Worm (Caenorhabditis elegans): ENCODE measurements around the gene str-178.

Gene str-178

DNA sequence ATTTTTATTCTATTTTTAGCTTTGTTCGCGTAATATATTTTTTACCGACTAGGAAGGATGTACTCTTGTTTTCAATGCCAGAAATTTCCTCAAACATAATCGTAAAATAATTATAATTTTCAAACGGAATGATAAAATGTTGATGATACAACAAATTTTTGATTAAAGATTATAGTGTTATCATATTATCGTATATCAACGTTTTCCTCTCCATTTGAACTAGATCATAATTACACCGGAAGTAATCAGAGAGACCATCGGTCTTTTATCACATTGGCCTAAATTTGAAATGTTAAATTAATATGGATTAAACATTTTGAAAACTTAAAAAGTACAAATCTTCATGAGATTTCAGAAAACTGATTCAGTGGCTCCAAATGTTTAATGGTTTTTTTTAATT lies 16.4 kb upstream of the str-178 start:
- no peak for TF ChIP-seq unc-62 (GFP tag; optimal IDR thresholded peaks at IDR 0.05)

DNA sequence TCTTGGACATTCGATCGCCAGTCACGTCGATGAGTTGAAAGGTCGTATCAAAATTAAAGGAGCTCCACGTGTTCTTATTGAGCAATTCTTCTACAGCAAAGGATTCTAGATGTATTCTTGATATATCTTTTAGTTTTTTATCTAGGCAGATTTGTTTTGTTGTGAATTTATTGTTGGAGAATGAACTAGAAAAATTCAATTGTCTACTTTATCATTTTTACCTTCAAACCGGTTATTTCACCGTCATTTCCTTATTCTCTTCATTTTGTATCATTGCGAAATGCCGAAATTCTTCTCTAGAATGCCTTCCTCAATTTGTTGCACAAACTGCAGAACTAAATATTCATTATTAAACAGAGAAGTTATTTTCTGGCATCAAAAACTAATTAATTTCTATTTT lies 12.9 kb upstream of the str-178 start, which contains the start of gene R11D1.10:
R11D1.10 (plus strand) TSS at position 301 of the 400 bp plus-strand sequence.
- TF ChIP-seq unc-62 (GFP tag; optimal IDR thresholded peaks at IDR 0.05), result no peak

DNA sequence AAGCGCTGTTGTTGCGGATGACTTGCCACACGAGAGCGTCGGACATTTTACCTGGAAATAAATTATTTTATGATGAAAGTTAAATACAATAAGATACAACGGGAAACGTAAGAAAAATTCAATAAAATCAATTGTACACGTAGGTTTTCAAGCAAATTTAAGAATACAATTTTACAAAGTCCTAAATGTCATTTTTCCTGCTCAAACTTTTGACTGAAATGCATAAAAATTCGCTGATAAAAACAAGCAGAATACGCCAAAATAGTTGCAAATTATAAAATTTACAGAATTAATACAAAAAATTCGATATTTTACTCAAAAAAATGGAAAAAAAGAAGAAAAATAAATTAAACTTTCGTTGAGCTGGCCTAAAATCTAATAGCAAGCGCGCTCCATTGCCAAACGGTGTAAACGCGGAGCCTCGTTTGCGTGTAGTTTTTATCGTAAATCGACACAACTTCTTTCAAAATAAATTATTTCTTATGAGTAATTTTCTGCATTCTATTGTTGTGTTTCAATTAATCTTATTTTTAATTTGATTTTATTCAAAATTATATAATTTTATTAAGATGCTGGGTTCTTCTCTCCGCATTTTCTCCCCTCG lies 11.8 kb upstream of the str-178 start, which contains the start of the genes rpl-28 and mrpl-49:
rpl-28 (minus strand) TSS at position 51 of the 604 bp plus-strand sequence.
mrpl-49 (plus strand) TSS at position 570 of the 604 bp plus-strand sequence.
- no peak for TF ChIP-seq unc-62 (GFP tag; optimal IDR thresholded peaks at IDR 0.05)

DNA sequence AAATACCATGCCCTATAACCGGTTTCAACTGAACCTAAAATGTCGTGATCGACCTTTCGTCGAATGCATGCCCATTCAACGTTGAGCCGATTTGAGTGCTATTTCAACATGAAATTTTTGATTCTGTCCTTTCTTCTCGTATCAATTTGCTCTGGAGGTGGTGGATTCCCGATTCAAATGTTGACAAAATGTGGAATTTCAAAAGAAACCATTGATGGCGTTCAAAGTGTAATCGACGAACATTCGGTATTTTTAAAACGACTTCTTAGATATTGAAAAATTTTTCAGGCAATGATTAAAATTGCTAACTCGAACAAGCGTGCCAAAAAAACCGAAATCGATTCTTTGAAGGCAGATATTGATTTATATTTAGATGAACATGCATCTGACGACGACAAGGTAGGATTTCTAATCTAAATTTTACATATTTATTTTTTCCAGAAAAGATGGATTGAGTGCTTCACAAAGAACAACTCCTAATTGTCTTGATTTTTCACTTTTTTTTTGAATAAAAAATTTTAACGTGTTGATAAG lies 10.8 kb upstream of the str-178 start, which contains the start of gene R11D1.13:
R11D1.13 (plus strand) TSS at position 51 of the 534 bp plus-strand sequence.
- TF ChIP-seq unc-62 (GFP tag; optimal IDR thresholded peaks at IDR 0.05), result no peak

DNA sequence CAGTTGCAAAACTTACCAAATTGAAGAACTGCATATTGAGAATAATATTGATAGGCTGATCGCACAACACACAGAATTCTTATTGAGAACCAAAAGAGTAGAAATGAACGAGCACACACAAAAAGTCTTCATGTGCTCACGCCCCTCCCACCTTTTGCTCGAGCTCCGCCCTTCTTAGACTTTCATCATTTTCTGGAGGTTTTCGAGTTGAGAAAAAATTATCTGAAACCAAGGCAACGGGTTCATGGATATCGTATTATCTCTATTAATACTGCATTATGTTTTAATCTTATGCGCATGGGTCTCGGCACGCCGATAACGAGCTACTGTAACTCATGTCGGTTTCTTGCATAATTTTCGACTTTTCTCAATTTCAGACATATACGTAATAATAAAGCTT lies 9.5 kb upstream of the str-178 start, which contains the start of gene R11D1.12:
R11D1.12 (minus strand) TSS at position 101 of the 400 bp plus-strand sequence.
- TF ChIP-seq unc-62 (GFP tag; optimal IDR thresholded peaks at IDR 0.05), result no peak

DNA sequence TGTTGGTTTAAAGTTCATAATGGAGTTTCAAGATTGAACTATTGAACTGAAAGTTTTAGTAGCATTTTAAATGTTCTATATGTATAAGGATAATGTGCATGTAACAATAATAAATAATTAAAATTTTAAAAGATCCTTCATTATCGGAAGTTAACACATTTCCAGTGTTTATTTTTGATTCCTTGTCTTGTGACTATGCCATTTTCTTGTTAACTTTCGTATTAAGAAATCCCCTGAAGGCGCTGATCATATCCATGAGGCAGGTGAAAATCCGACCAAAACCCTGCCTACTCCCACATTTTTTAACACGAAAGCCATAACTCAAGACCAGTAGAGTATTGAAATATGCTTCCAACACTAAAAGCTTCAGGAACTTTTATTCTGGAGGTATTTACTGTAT lies 3.4 kb upstream of the str-178 start, which contains the start of gene R11D1.7:
R11D1.7 (plus strand) TSS at position 301 of the 400 bp plus-strand sequence.
- TF ChIP-seq unc-62 (GFP tag; optimal IDR thresholded peaks at IDR 0.05), result no peak

DNA sequence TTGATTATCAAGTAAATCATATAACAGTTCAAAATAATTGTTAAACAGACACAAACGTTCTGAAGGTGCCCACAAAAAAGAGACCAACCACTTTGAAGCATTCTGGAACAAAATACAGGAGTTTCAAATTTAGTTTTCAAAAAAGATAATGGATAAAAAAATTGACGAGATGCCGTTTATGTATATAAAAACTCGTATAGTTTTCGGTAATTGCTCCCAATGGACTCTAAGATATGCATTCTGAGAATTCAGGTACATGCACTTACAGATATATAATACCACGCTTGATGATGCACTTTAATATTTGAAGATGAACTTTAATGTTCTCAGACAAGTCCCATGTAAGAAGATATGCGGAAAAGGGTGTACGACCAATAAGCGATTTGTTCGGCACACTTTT lies 2.3 kb upstream of the str-178 start, which contains the start of gene str-181:
str-181 (minus strand) TSS at position 101 of the 400 bp plus-strand sequence.
- no peak for TF ChIP-seq unc-62 (GFP tag; optimal IDR thresholded peaks at IDR 0.05)

DNA sequence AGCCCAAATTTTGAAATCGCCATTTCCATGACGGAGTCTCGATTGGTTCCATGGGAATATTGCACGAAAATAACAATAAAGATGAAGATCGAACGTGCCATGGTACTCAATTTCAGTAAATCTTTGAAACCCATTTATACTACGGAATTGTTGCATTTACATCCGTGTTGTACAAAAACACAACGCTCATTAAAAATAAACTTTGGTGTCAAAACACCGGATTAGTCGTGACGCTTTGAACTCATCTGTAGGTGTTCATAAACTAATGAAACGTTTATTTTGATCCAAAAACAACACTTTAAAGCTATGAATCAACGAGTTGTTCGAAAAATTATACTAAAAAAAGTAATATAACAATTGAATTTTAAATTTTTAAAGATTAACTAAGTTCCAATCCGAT lies 2.2 kb downstream of the str-178 start, which contains the start of gene R11D1.4:
R11D1.4 (minus strand) TSS at position 101 of the 400 bp plus-strand sequence.
- no peak for TF ChIP-seq unc-62 (GFP tag; optimal IDR thresholded peaks at IDR 0.05)

DNA sequence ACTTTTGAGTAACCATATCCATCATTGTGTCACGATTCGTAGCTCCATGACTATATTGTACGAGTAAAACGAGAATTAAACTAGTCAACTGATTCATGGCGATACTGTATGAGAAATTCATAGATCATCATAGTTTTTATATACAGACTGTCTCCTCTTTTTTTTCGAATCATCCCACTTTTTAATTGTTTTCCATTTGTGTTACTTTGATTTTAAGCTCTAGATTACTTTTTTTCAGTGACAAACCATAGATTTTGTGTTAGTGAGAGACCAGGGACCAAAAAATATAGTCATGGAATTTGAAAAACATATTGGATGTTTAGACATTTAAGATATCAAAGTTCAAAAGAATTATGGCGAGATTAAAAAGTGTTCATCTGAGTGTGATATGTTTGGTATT lies 4.3 kb downstream of the str-178 start, which contains the start of gene R11D1.3:
R11D1.3 (minus strand) TSS at position 101 of the 400 bp plus-strand sequence.
- TF ChIP-seq unc-62 (GFP tag; optimal IDR thresholded peaks at IDR 0.05), result no peak

DNA sequence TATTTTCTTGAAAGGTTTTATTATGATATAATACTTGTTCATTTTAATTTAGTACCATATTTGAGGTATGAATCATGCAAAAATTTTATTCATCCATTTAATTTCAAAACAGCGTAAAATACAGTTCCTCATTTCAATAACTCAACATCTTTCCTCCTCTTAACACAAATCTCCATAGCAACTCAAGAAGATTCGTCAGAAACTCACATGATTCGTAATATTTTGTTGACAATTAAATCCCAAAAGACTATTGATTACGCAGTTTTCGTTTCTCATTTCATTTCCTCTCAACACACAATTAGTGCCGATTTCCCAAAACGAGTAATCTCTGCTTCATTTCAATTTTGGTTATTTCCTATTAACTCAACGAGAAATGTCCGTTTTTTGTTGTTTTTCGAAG lies 8.0 kb downstream of the str-178 start, which contains the start of gene R11D1.2:
R11D1.2 (plus strand) TSS at position 301 of the 400 bp plus-strand sequence.
- no peak for TF ChIP-seq unc-62 (GFP tag; optimal IDR thresholded peaks at IDR 0.05)

DNA sequence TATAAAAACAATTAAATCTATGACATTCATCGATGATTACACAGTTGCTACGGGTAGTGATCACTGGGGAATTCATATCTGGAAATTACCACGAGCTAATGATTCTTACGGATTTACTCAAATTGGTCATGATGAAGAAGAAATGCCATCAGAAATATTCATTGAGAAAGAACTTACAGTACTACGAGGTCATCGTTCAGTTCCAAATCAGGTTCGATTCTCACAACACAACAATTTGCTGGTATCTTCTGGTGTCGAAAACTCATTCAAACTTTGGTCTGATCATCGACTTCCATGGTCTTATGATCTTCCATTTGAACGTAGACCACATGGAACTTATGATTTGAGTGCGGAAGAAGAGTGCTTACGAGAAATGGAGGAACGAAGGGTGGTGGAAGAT lies 9.8 kb downstream of the str-178 start:
- TF ChIP-seq unc-62 (GFP tag; optimal IDR thresholded peaks at IDR 0.05), result no peak

DNA sequence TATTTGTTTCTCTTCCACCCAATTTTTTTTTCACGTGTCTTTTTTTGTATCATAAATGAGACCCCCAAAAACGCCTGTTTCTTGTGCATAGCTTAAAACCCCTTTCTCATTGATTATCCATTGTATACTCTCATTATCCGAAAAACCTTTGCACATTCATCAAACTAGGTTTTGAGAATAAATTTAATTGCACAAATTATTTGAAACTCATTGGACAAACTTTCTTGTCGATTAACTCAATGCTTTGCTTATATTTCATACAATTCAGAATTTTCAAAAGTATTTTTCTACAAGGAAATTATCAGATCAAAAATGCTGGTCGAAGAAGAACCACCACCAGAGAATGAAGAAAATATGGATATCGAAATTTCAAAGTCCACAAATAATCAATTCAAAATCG lies 12.3 kb downstream of the str-178 start, which contains the start of gene R11D1.1:
R11D1.1 (plus strand) TSS at position 301 of the 400 bp plus-strand sequence.
- no peak for TF ChIP-seq unc-62 (GFP tag; optimal IDR thresholded peaks at IDR 0.05)

DNA sequence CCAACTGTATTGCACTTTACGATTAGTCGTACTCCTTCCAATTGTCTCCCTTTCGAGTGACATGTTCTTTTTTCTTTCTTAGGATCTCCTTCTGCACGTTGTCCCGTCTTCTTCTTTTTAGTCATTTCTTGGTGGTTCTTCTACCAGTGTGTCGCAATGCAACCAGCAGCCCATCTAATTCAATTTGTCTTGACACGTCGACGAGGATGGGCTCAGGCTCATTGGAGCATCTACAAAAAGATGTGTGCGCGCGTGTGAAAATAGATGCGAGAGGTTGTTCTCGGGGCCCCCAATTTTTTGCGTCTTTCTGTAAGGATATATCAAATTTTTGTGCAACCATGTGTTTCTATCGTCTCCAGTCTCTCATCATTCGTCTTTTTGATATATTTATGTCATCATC lies 14.7 kb downstream of the str-178 start:
- no peak for TF ChIP-seq unc-62 (GFP tag; optimal IDR thresholded peaks at IDR 0.05)

DNA sequence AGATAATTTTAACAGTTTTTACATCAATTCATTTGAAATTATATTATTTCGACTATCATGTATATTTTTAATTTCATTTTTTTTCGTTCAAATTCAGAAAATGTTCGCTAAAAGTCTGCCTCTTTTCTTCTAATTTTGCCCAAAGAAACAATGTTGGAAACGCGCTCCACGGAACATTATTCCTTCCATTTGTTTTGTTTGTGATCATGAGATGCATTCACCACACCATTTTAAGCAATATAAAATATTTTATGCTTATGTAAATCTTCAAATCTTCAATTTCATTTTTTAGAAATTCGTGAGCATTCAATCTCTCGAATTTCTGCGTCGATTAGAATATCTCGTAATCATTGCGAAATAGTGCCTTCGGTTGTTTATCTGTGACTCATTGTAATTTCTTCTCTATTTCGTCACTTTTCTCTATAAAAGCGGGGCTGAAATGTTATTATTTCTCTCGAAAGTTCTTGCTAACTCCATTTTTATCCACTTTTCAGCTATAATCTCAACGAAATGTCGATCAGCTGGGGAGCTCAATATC lies 18.9 kb downstream of the str-178 start, which contains the start of gene istr-1:
istr-1 (plus strand) TSS at position 495 of the 538 bp plus-strand sequence.
- no peak for TF ChIP-seq unc-62 (GFP tag; optimal IDR thresholded peaks at IDR 0.05)

DNA sequence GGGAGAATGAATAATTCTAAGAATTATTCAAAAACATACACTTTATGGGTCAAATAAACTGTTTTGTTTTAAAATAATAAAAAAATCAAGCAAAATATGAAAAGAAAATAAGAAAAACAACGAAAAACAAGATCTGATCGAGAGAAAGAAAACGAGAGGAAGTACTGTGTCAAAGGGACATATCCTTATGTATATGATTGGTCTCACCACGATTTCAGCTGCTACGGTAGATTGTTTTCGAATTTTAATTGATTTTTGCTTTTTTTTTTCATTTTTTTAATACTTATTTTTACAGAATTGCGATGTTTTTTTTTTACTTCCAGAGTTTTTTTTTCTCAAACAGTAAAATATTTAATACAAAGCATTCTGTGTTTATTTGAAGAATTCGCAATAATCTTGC lies 19.6 kb downstream of the str-178 start:
- no peak for TF ChIP-seq unc-62 (GFP tag; optimal IDR thresholded peaks at IDR 0.05)

DNA sequence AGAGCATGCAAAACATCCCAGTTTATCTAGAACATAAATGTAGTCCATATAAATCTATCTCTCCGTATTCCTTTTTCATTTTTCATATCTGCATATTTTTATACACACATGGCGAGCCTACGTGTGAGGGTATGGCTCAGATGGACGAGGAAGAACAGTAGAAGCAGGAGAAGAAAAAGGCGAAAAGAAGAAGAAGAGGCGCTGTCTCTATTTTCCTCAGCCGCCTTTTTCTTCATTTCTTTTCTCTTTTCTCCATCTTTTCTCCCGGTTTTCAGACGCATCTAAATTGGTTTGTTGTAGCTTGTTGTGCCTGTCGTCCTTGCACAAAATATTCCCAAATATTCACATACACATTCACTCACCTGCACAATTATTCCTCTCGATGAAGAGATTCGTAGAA lies 20.4 kb downstream of the str-178 start, which contains the start of gene K10C8.4:
K10C8.4 (plus strand) TSS at position 301 of the 400 bp plus-strand sequence.
- no peak for TF ChIP-seq unc-62 (GFP tag; optimal IDR thresholded peaks at IDR 0.05)

Measured in whole organism, dauer.